Worm (Caenorhabditis elegans): ENCODE data around the gene lips-12.

ce11 chrII:1084899-1085298, 29.1 kb downstream of the lips-12 start:
- TF ChIP-seq flt-1 (GFP tag; IDR thresholded peaks at IDR 0.05) (no peak), sea-1 (GFP tag; conservative IDR thresholded peaks at IDR 0.05) (no peak), hnd-1 (tag; optimal IDR thresholded peaks at IDR 0.05) (no peak), tbx-37 (GFP tag; conservative IDR thresholded peaks at IDR 0.05) (no peak)

All from whole organism, early embryonic.